Fruit fly (Drosophila melanogaster) whole organism, embryonic: Measurements from ENCODE around the gene Scm.
A peak's percentile ranks its signal among the peaks of the same experiment; 100 is the strongest.

Source experiments
- Adf1 ChIP-seq: fragments of 200-800 bp; sonication (Bioruptor generic); IDR thresholded peaks from 2 replicates; pipeline ENCODE4 v1.3.6; 2022; ENCODE audit warnings: missing biosample characterization, missing genetic modification characterization
- Bgb ChIP-seq: fragments of 200-800 bp; sonication (Bioruptor generic); IDR thresholded peaks from 2 replicates; pipeline ENCODE4 v1.3.6; 2022; ENCODE audit warnings: missing biosample characterization, missing genetic modification characterization; ENCODE audit not compliant: partially characterized antibody
- CG10979 ChIP-seq: fragments of 200-800 bp; sonication (Bioruptor generic); optimal IDR thresholded peaks from 2 replicates; lab custom pipeline; 2018; ENCODE audit warnings: missing biosample characterization, mild to moderate bottlenecking, missing genetic modification characterization, moderate library complexity
- CG11085 ChIP-seq: fragments of 200-800 bp; sonication (Bioruptor generic); IDR thresholded peaks from 2 replicates; pipeline ENCODE4 v1.3.6; 2022; ENCODE audit warnings: missing biosample characterization, missing genetic modification characterization
- CG13123 ChIP-seq: fragments of 200-800 bp; sonication (Bioruptor generic); optimal IDR thresholded peaks from 2 replicates; lab custom pipeline; 2016; ENCODE audit warnings: missing biosample characterization, missing genetic modification characterization
- CG13296 ChIP-seq: fragments of 200-800 bp; sonication (Bioruptor generic); optimal IDR thresholded peaks from 3 replicates; lab custom pipeline; 2018; ENCODE audit warnings: missing biosample characterization, mild to moderate bottlenecking, missing genetic modification characterization
- CG13624 ChIP-seq: fragments of 200-800 bp; sonication (Bioruptor generic); optimal IDR thresholded peaks from 2 replicates; lab custom pipeline; 2016; ENCODE audit warnings: missing biosample characterization, missing genetic modification characterization
- CG14965 ChIP-seq: fragments of 200-800 bp; sonication (Bioruptor generic); optimal IDR thresholded peaks from 2 replicates; lab custom pipeline; 2016; ENCODE audit warnings: missing biosample characterization, missing genetic modification characterization, borderline replicate concordance
- CG15073 ChIP-seq: fragments of 200-800 bp; sonication (Bioruptor generic); optimal IDR thresholded peaks from 2 replicates; lab custom pipeline; 2016; ENCODE audit warnings: missing biosample characterization, missing genetic modification characterization
- CG15479 ChIP-seq: fragments of 200-800 bp; sonication (Bioruptor generic); optimal IDR thresholded peaks from 3 replicates; lab custom pipeline; 2019; ENCODE audit warnings: missing biosample characterization, mild to moderate bottlenecking, missing genetic modification characterization, moderate library complexity
- CG17612 ChIP-seq: fragments of 200-800 bp; sonication (Bioruptor generic); IDR thresholded peaks from 2 replicates; pipeline ENCODE4 v1.3.6; 2022; ENCODE audit warnings: missing biosample characterization, missing genetic modification characterization
- CG18476 ChIP-seq: fragments of 200-800 bp; sonication (Bioruptor generic); optimal IDR thresholded peaks from 2 replicates; lab custom pipeline; 2016; ENCODE audit warnings: missing biosample characterization, mild to moderate bottlenecking, missing genetic modification characterization
- CG2116 ChIP-seq: fragments of 200-800 bp; sonication (Bioruptor generic); optimal IDR thresholded peaks from 3 replicates; lab custom pipeline; 2018; ENCODE audit warnings: missing biosample characterization, mild to moderate bottlenecking, missing genetic modification characterization
- CG4820 ChIP-seq: fragments of 200-800 bp; sonication (Bioruptor generic); optimal IDR thresholded peaks from 3 replicates; lab custom pipeline; 2016; ENCODE audit warnings: missing biosample characterization, missing genetic modification characterization
- CG7556 ChIP-seq: fragments of 200-800 bp; sonication (Bioruptor generic); optimal IDR thresholded peaks from 2 replicates; lab custom pipeline; 2017; ENCODE audit warnings: missing biosample characterization, mild to moderate bottlenecking, missing genetic modification characterization
- CG7745 ChIP-seq: fragments of 200-800 bp; sonication (Bioruptor generic); optimal IDR thresholded peaks from 2 replicates; lab custom pipeline; 2018; ENCODE audit warnings: missing biosample characterization, mild to moderate bottlenecking, missing genetic modification characterization, moderate library complexity
- CG7963 ChIP-seq: fragments of 200-800 bp; sonication (Bioruptor generic); IDR thresholded peaks from 3 replicates; pipeline ENCODE4 v1.3.6; 2022; ENCODE audit warnings: missing biosample characterization, missing genetic modification characterization; ENCODE audit not compliant: partially characterized antibody
- CG9609 ChIP-seq: fragments of 200-800 bp; sonication (Bioruptor generic); optimal IDR thresholded peaks from 3 replicates; lab custom pipeline; 2016; ENCODE audit warnings: missing biosample characterization, missing genetic modification characterization
- Chrac-16 ChIP-seq: fragments of 200-800 bp; sonication (Bioruptor generic); optimal IDR thresholded peaks from 3 replicates; lab custom pipeline; 2016; ENCODE audit warnings: missing biosample characterization, missing genetic modification characterization
- CkIIα-i1 ChIP-seq: fragments of 200-800 bp; sonication (Bioruptor generic); IDR thresholded peaks from 2 replicates; pipeline ENCODE4 v1.3.6; 2022; ENCODE audit warnings: missing biosample characterization, missing genetic modification characterization
- Dbx ChIP-seq: fragments of 200-800 bp; sonication (Bioruptor generic); IDR thresholded peaks from 3 replicates; pipeline ENCODE4 v1.3.6; 2022; ENCODE audit warnings: missing biosample characterization, missing genetic modification characterization
- Dfd ChIP-seq, 2 experiments: fragments of >200 bp; optimal IDR thresholded peaks; 2 replicates each; lab custom pipeline; 2017; ENCODE audit warnings: missing biosample characterization in 2 of 2, missing genetic modification characterization in 2 of 2
- Dip3 ChIP-seq: fragments of 200-800 bp; sonication (Bioruptor generic); optimal IDR thresholded peaks from 3 replicates; lab custom pipeline; 2016; ENCODE audit warnings: missing biosample characterization, missing genetic modification characterization
- Dref ChIP-seq: fragments of 200-800 bp; sonication (Bioruptor generic); IDR thresholded peaks from 2 replicates; pipeline ENCODE4 v1.3.6; 2022; ENCODE audit warnings: missing biosample characterization, missing genetic modification characterization
- ERR ChIP-seq: fragments of 200-800 bp; sonication (Bioruptor generic); optimal IDR thresholded peaks from 2 replicates; lab custom pipeline; 2016; ENCODE audit warnings: missing biosample characterization, missing genetic modification characterization
- HHEX ChIP-seq: fragments of 200-800 bp; sonication (Bioruptor generic); optimal IDR thresholded peaks from 3 replicates; lab custom pipeline; 2017; ENCODE audit warnings: missing biosample characterization, mild to moderate bottlenecking, missing genetic modification characterization, missing genetic modification reagents
- HLH3B ChIP-seq: fragments of 200-800 bp; sonication (Bioruptor generic); IDR thresholded peaks from 2 replicates; pipeline ENCODE4 v1.3.6; 2022; ENCODE audit warnings: missing biosample characterization, missing genetic modification characterization
- Hr51 ChIP-seq, 2 experiments: fragments of 200-800 bp; sonication (Bioruptor generic); optimal IDR thresholded peaks; 2 replicates in 1 of 2; 3 replicates in 1 of 2; lab custom pipeline; 2016 to 2018; ENCODE audit warnings: missing biosample characterization in 2 of 2, missing genetic modification characterization in 2 of 2, mild to moderate bottlenecking in 1 of 2, moderate library complexity in 1 of 2
- Lpt ChIP-seq: fragments of >200 bp; optimal IDR thresholded peaks from 2 replicates; lab custom pipeline; 2018; ENCODE audit warnings: missing biosample characterization, missing genetic modification characterization
- Max ChIP-seq: fragments of 200-800 bp; sonication (Bioruptor generic); optimal IDR thresholded peaks from 2 replicates; lab custom pipeline; 2016; ENCODE audit warnings: missing biosample characterization, mild to moderate bottlenecking, missing genetic modification characterization
- Scr ChIP-seq: fragments of 200-800 bp; sonication (Bioruptor generic); IDR thresholded peaks from 2 replicates; pipeline ENCODE4 v1.3.6; 2022; ENCODE audit warnings: missing biosample characterization, missing genetic modification characterization; ENCODE audit not compliant: partially characterized antibody
- Sox102F ChIP-seq: fragments of 200-800 bp; sonication (Bioruptor generic); optimal IDR thresholded peaks from 2 replicates; lab custom pipeline; 2018; ENCODE audit warnings: missing biosample characterization, mild to moderate bottlenecking, missing genetic modification characterization, moderate library complexity
- ase ChIP-seq: fragments of 200-800 bp; sonication (Bioruptor generic); IDR thresholded peaks from 3 replicates; pipeline ENCODE4 v1.3.6; 2022; ENCODE audit warnings: missing biosample characterization, missing genetic modification characterization
- bcd ChIP-seq: fragments of 200-800 bp; sonication (Bioruptor generic); optimal IDR thresholded peaks from 2 replicates; lab custom pipeline; 2017; ENCODE audit warnings: missing biosample characterization, mild to moderate bottlenecking, missing genetic modification characterization
- br ChIP-seq: fragments of >200 bp; optimal IDR thresholded peaks from 2 replicates; lab custom pipeline; 2017
- bsh ChIP-seq, 2 experiments: fragments of 200-800 bp; sonication (Bioruptor generic); optimal IDR thresholded peaks; 2 replicates each; lab custom pipeline; 2017 to 2018; ENCODE audit warnings: mild to moderate bottlenecking in 2 of 2, missing biosample characterization in 2 of 2, missing genetic modification characterization in 2 of 2, moderate library complexity in 1 of 2
- chinmo ChIP-seq: fragments of 200-800 bp; sonication (Bioruptor generic); IDR thresholded peaks from 4 replicates; pipeline ENCODE4 v1.3.6; 2022; ENCODE audit warnings: missing biosample characterization, missing genetic modification characterization; ENCODE audit not compliant: partially characterized antibody
- crp ChIP-seq, 2 experiments: fragments of 200-800 bp; sonication (Bioruptor generic); optimal IDR thresholded peaks; 2 replicates in 1 of 2; 3 replicates in 1 of 2; lab custom pipeline; 2017; ENCODE audit warnings: missing biosample characterization in 2 of 2, missing genetic modification characterization in 2 of 2, mild to moderate bottlenecking in 1 of 2, moderate library complexity in 1 of 2
- dm ChIP-seq: fragments of 200-800 bp; sonication (Bioruptor generic); optimal IDR thresholded peaks from 3 replicates; lab custom pipeline; 2016; ENCODE audit warnings: missing biosample characterization, missing genetic modification characterization
- dysf ChIP-seq: fragments of 200-800 bp; sonication (Bioruptor generic); IDR thresholded peaks from 3 replicates; pipeline ENCODE4 v1.3.6; 2022; ENCODE audit warnings: missing biosample characterization, missing genetic modification characterization
- emc ChIP-seq: fragments of 200-800 bp; sonication (Bioruptor generic); optimal IDR thresholded peaks from 2 replicates; lab custom pipeline; 2016; ENCODE audit warnings: missing biosample characterization, missing genetic modification characterization
- gce ChIP-seq: fragments of 200-800 bp; sonication (Bioruptor generic); IDR thresholded peaks from 3 replicates; pipeline ENCODE4 v1.3.6; 2022; ENCODE audit warnings: missing biosample characterization, missing genetic modification characterization
- gsb ChIP-seq: fragments of 200-800 bp; sonication (Bioruptor generic); IDR thresholded peaks from 2 replicates; pipeline ENCODE4 v1.3.6; 2022; ENCODE audit warnings: missing biosample characterization, missing genetic modification characterization
- gsb-n ChIP-seq: fragments of 200-800 bp; sonication (Bioruptor generic); optimal IDR thresholded peaks from 3 replicates; lab custom pipeline; 2018; ENCODE audit warnings: missing biosample characterization, mild to moderate bottlenecking, missing genetic modification characterization
- oc ChIP-seq: fragments of 200-800 bp; sonication (Bioruptor generic); optimal IDR thresholded peaks from 2 replicates; lab custom pipeline; 2018; ENCODE audit warnings: missing biosample characterization, mild to moderate bottlenecking, missing genetic modification characterization, moderate library complexity
- pita ChIP-seq: fragments of 200-800 bp; sonication (Bioruptor generic); optimal IDR thresholded peaks from 2 replicates; lab custom pipeline; 2017; ENCODE audit warnings: missing biosample characterization, mild to moderate bottlenecking, missing genetic modification characterization
- repo ChIP-seq: fragments of 200-800 bp; sonication (Bioruptor generic); optimal IDR thresholded peaks from 2 replicates; lab custom pipeline; 2016; ENCODE audit warnings: missing biosample characterization, missing genetic modification characterization
- sisA ChIP-seq: fragments of 200-800 bp; sonication (Bioruptor generic); IDR thresholded peaks from 2 replicates; pipeline ENCODE4 v1.3.6; 2022; ENCODE audit warnings: missing biosample characterization, missing genetic modification characterization
- ssp ChIP-seq: fragments of 200-800 bp; sonication (Bioruptor generic); IDR thresholded peaks from 2 replicates; pipeline ENCODE4 v1.3.6; 2022; ENCODE audit warnings: missing biosample characterization, missing genetic modification characterization
- tap ChIP-seq: fragments of 200-800 bp; optimal IDR thresholded peaks from 3 replicates; lab custom pipeline; 2019; ENCODE audit warnings: missing biosample characterization, mild to moderate bottlenecking, missing genetic modification characterization, moderate library complexity
- ttk ChIP-seq: fragments of 200-800 bp; sonication (Bioruptor generic); IDR thresholded peaks from 2 replicates; pipeline ENCODE4 v2.1.2; 2022; ENCODE audit warnings: missing biosample characterization, missing genetic modification characterization

Scm gene

DNA sequence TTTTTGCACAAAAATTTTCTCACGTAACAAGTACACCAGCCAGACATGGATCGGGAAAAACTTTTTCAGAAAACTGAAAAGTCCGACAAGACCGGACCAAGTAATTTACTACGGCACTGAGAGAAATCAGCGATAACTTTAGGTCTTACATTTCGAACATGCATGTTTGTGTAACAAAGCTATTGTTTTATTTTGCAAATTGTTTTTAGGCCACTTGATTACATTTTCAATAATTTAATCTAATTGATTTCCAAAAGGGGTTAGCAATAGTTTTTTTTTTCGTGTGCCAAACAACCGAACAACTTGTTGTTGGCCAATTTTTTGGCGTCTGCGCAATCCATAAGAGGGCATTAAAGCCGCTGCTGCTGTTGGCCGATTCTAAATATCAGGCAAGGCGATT, 24.3 kb downstream of the Scm start (continued):
- TF ChIP-seq sisA (no peak; the same call in 1 of the 2 replicates), ase (GFP tag; lab: Robert Waterston, UW) (no peak; the same call in 1 of the 3 replicates), ssp (peak; percentile 54), Dbx (GFP tag; lab: Robert Waterston, UW) (peak; percentile 58; the same call in 1 of the 3 replicates), Adf1 (GFP tag; lab: Robert Waterston, UW) (no peak; the same call in 1 of the 2 replicates), CG13123 (no peak), CG13296 (GFP tag; lab: Kevin White, UChicago) (peak; percentile 18), dysf (GFP tag; lab: Robert Waterston, UW) (peak; percentile 80), oc (no peak), bsh (GFP tag; optimal IDR thresholded peaks at IDR 0.05; lab: Kevin White, UChicago) (peak; percentile 6 to 57), Scr (GFP tag; lab: Robert Waterston, UW) (no peak), Sox102F (GFP tag; lab: Kevin White, UChicago) (peak; percentile 82), ERR (GFP tag; lab: Kevin White, UChicago) (peak; percentile 24), CG11085 (0 out of 2 replicates have a peak, but pooled peaks have one; percentile 32), CG9609 (GFP tag; lab: Kevin White, UChicago) (peak; percentile 17), CG2116 (GFP tag; lab: Kevin White, UChicago) (no peak), pita (GFP tag; lab: Kevin White, UChicago) (no peak), CG4820 (GFP tag; lab: Kevin White, UChicago) (peak; percentile 62), Hr51 (GFP tag; optimal IDR thresholded peaks at IDR 0.05; lab: Kevin White, UChicago) (peak; percentile 30 to 72), Dfd (GFP tag; optimal IDR thresholded peaks at IDR 0.05; lab: Kevin White, UChicago) (no peak), tap (tag; lab: Kevin White, UChicago) (peak; percentile 20), HHEX (GFP tag; lab: Kevin White, UChicago) (peak; percentile 62), CG7556 (GFP tag; lab: Kevin White, UChicago) (peak; percentile 46), repo (GFP tag; lab: Kevin White, UChicago) (no peak), CG15479 (GFP tag; lab: Kevin White, UChicago) (no peak), Lpt (GFP tag; lab: Kevin White, UChicago) (no peak), CG14965 (GFP tag; lab: Kevin White, UChicago) (no peak), crp (GFP tag; optimal IDR thresholded peaks at IDR 0.05; lab: Kevin White, UChicago) (no peak), CG17612 (GFP tag; lab: Robert Waterston, UW) (0 out of 2 replicates have a peak, but pooled peaks have one; percentile 8), CG7745 (tag; lab: Kevin White, UChicago) (no peak), Dref (no peak), CG18476 (peak; percentile 59), Max (GFP tag; lab: Kevin White, UChicago) (peak; percentile 46), Dip3 (GFP tag; lab: Kevin White, UChicago) (peak; percentile 31), gce (GFP tag; lab: Robert Waterston, UW) (no peak), br (lab: Kevin White, UChicago) (no peak), CG7963 (GFP tag; lab: Robert Waterston, UW) (no peak), CG13624 (peak; percentile 62), bcd (GFP tag; lab: Kevin White, UChicago) (peak; percentile 55), chinmo (GFP tag; lab: Robert Waterston, UW) (no peak), dm (GFP tag; lab: Kevin White, UChicago) (no peak), CG10979 (tag; lab: Kevin White, UChicago) (peak; percentile 57), CG15073 (no peak), Chrac-16 (GFP tag; lab: Kevin White, UChicago) (peak; percentile 47), CkIIα-i1 (GFP tag; lab: Robert Waterston, UW) (no peak), gsb (GFP tag; lab: Robert Waterston, UW) (no peak), Bgb (GFP tag; lab: Robert Waterston, UW) (no peak), gsb-n (tag; lab: Kevin White, UChicago) (no peak), HLH3B (GFP tag; lab: Robert Waterston, UW) (peak; percentile 70), ttk (GFP tag; lab: Robert Waterston, UW) (peak; percentile 59), emc (GFP tag; lab: Kevin White, UChicago) (peak; percentile 52)
